Fruit fly (Drosophila melanogaster) whole organism, pupa: Measurements from ENCODE around the gene Lcp65Ag2.

ENCODE experiments used
- CG10348 ChIP-seq: fragments of 200-800 bp; sonication (Bioruptor generic); IDR thresholded peaks from 2 replicates; pipeline ENCODE4 v1.3.6; 2022; ENCODE audit warnings: missing biosample characterization, missing genetic modification characterization
- CG12605 ChIP-seq: fragments of 200-800 bp; sonication (Bioruptor generic); IDR thresholded peaks from 2 replicates; pipeline ENCODE4 v1.3.6; 2022; ENCODE audit warnings: missing biosample characterization, missing genetic modification characterization
- CG14655 ChIP-seq: fragments of 200-800 bp; sonication (Bioruptor generic); optimal IDR thresholded peaks from 3 replicates; lab custom pipeline; 2017; ENCODE audit warnings: mild to moderate bottlenecking, missing biosample characterization, missing genetic modification reagents, missing genetic modification characterization
- CG15710 ChIP-seq: fragments of 200-800 bp; sonication (Bioruptor generic); optimal IDR thresholded peaks from 2 replicates; lab custom pipeline; 2018; ENCODE audit warnings: missing biosample characterization, mild to moderate bottlenecking, missing genetic modification characterization, moderate library complexity
- CG17806 ChIP-seq: fragments of 200-800 bp; sonication (Bioruptor generic); optimal IDR thresholded peaks from 2 replicates; lab custom pipeline; 2018; ENCODE audit warnings: missing biosample characterization, mild to moderate bottlenecking, missing genetic modification characterization, moderate library complexity
- CG32121 ChIP-seq: fragments of 200-800 bp; sonication (Bioruptor generic); IDR thresholded peaks from 2 replicates; pipeline ENCODE4 v1.3.6; 2022; ENCODE audit warnings: missing biosample characterization, missing genetic modification characterization
- CG34367 ChIP-seq: fragments of 200-800 bp; sonication (Bioruptor generic); optimal IDR thresholded peaks from 2 replicates; lab custom pipeline; 2018; ENCODE audit warnings: missing biosample characterization, mild to moderate bottlenecking, missing genetic modification characterization
- CG4496 ChIP-seq: fragments of 200-800 bp; sonication (Bioruptor generic); IDR thresholded peaks from 3 replicates; pipeline ENCODE4 v1.3.6; 2022; ENCODE audit warnings: missing biosample characterization, missing genetic modification characterization
- CG8159 ChIP-seq: fragments of 200-800 bp; sonication (Bioruptor generic); optimal IDR thresholded peaks from 3 replicates; lab custom pipeline; 2018; ENCODE audit warnings: missing biosample characterization, mild to moderate bottlenecking, missing genetic modification characterization, moderate library complexity
- CG8301 ChIP-seq: fragments of 200-800 bp; sonication (Bioruptor generic); optimal IDR thresholded peaks from 2 replicates; lab custom pipeline; 2018; ENCODE audit warnings: missing biosample characterization, mild to moderate bottlenecking, missing genetic modification characterization
- CG9948 ChIP-seq: fragments of 200-800 bp; sonication (Bioruptor generic); optimal IDR thresholded peaks from 2 replicates; lab custom pipeline; 2018; ENCODE audit warnings: missing biosample characterization, mild to moderate bottlenecking, missing genetic modification characterization, moderate library complexity
- D1 ChIP-seq: fragments of 200-800 bp; sonication (Bioruptor generic); optimal IDR thresholded peaks from 2 replicates; lab custom pipeline; 2018; ENCODE audit warnings: missing biosample characterization, mild to moderate bottlenecking, missing genetic modification characterization, moderate library complexity
- EcR ChIP-seq: fragments of 200-800 bp; sonication (Bioruptor generic); optimal IDR thresholded peaks from 3 replicates; lab custom pipeline; 2019; ENCODE audit warnings: missing biosample characterization, missing genetic modification characterization, mild to moderate bottlenecking, moderate library complexity, missing genetic modification reagents
- Ets98B ChIP-seq: fragments of 200-800 bp; sonication (Bioruptor generic); IDR thresholded peaks from 2 replicates; pipeline ENCODE4 v1.3.6; 2022; ENCODE audit warnings: missing biosample characterization, missing genetic modification characterization
- Pif1B ChIP-seq: fragments of 200-800 bp; sonication (Bioruptor generic); optimal IDR thresholded peaks from 3 replicates; lab custom pipeline; 2016; ENCODE audit warnings: missing biosample characterization, missing genetic modification characterization
- Snoo ChIP-seq: fragments of 200-800 bp; sonication (Bioruptor generic); optimal IDR thresholded peaks from 3 replicates; lab custom pipeline; 2017; ENCODE audit warnings: missing biosample characterization, mild to moderate bottlenecking, missing genetic modification characterization, inconsistent platforms
- fd96Ca ChIP-seq: fragments of 200-800 bp; sonication (Bioruptor generic); IDR thresholded peaks from 3 replicates; pipeline ENCODE4 v1.3.6; 2022; ENCODE audit warnings: missing biosample characterization, missing genetic modification characterization
- gl ChIP-seq: fragments of 200-800 bp; sonication (Bioruptor generic); optimal IDR thresholded peaks from 2 replicates; lab custom pipeline; 2018; ENCODE audit warnings: missing biosample characterization, mild to moderate bottlenecking, missing genetic modification characterization
- rn ChIP-seq: fragments of 200-800 bp; sonication (Bioruptor generic); IDR thresholded peaks from 2 replicates; pipeline ENCODE4 v1.3.6; 2022; ENCODE audit warnings: missing biosample characterization, missing genetic modification characterization

Gene Lcp65Ag2

dm6 chr3L:6140771-6141472 is 7.5 kb upstream of the Lcp65Ag2 start:
- TF ChIP-seq CG10348 (GFP tag; lab: Robert Waterston, UW) (no peak), rn (GFP tag; lab: Robert Waterston, UW) (no peak), fd96Ca (GFP tag; lab: Robert Waterston, UW) (no peak), CG9948 (tag; lab: Kevin White, UChicago) (no peak), CG32121 (no peak), Snoo (tag; lab: Kevin White, UChicago) (no peak), Ets98B (GFP tag; lab: Robert Waterston, UW) (no peak), CG14655 (GFP tag; lab: Kevin White, UChicago) (no peak), EcR (GFP tag; lab: Kevin White, UChicago) (peak; percentile 69), gl (no peak), CG12605 (no peak), CG8301 (no peak), CG8159 (peak; percentile 8), CG17806 (tag; lab: Kevin White, UChicago) (no peak)

DNA sequence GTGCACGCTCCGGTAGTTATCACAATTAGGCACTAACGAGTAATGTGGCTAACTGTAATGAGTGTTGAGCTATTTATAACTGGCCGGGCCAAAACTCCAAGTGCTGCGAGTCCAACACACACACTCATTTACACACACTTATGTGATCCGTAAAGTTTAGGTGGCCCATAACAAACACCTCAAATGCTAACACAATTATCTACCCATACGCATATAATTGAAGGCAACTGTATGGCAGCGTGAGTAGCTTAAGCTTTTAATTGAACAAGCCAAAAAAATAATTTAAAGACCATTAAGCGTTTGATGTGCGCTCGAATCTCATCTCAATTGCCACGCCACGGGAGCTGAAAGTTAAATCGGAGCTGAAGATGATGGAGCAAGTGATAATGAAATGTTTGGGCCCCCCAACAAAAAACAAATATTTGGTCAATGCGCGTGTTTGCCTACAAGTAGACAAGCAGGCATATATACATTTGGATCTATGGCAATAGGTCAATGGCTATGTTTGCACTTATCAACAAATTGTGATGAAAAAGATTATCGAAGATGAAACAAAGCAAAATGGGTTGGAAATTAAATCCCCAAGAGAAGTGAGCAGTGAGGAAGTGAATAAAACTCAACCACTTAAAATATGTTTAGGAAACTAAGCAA is 6.7 kb upstream of the Lcp65Ag2 start, which contains the start of gene Cpr65Av:
TSS of gene Cpr65Av (minus strand) at position 51 of the 651 bp plus-strand sequence.
- no peak for TF ChIP-seq Snoo (tag; lab: Kevin White, UChicago)
- no peak for TF ChIP-seq CG12605
- no peak for TF ChIP-seq CG10348 (GFP tag; lab: Robert Waterston, UW)
- no peak for TF ChIP-seq CG8159
- TF ChIP-seq fd96Ca (GFP tag; lab: Robert Waterston, UW) = no peak
- TF ChIP-seq CG9948 (tag; lab: Kevin White, UChicago) = no peak

- TF ChIP-seq gl (no peak), rn (GFP tag; lab: Robert Waterston, UW) (no peak), CG4496 (no peak), CG34367 (tag; lab: Kevin White, UChicago) (no peak), CG17806 (tag; lab: Kevin White, UChicago) (no peak), CG12605 (no peak), Pif1B (GFP tag; lab: Kevin White, UChicago) (no peak), D1 (no peak), CG14655 (GFP tag; lab: Kevin White, UChicago) (no peak), Ets98B (GFP tag; lab: Robert Waterston, UW) (no peak), CG8159 (no peak), CG8301 (no peak)
Observed at dm6 chr3L:6138586-6138985, 5.2 kb upstream of the Lcp65Ag2 start.

DNA sequence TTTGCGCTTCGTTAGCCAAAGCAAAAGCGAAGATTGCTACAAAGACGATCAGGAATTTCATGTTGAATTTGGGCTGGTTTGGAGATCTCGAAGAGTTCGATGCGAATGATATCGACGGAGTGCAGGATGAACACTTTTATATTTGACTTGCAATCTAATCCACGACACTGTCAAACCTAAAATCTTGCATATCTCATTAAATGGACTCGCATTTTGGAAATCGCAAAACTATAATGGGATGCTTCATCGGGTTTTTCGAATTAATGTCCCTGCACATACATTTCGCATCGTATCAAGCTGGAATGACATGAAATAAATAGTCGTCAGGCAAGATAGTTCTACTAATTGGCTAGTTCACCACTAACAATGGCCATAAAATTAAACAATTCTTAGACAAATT is 4.6 kb upstream of the Lcp65Ag2 start, which contains the start of gene Lcp65Ae:
TSS of gene Lcp65Ae (minus strand) at position 101 of the 400 bp plus-strand sequence.
- TF ChIP-seq CG15710 (tag; lab: Kevin White, UChicago) (no peak), D1 (no peak), CG4496 (no peak), CG14655 (GFP tag; lab: Kevin White, UChicago) (no peak), Pif1B (GFP tag; lab: Kevin White, UChicago) (no peak), CG10348 (GFP tag; lab: Robert Waterston, UW) (no peak), Snoo (tag; lab: Kevin White, UChicago) (no peak), EcR (GFP tag; lab: Kevin White, UChicago) (no peak), rn (GFP tag; lab: Robert Waterston, UW) (no peak)

- no peak for TF ChIP-seq CG14655 (GFP tag; lab: Kevin White, UChicago)
- no peak for TF ChIP-seq Snoo (tag; lab: Kevin White, UChicago)
- no peak for TF ChIP-seq rn (GFP tag; lab: Robert Waterston, UW)
- no peak for TF ChIP-seq D1
- TF ChIP-seq gl = no peak
- no peak for TF ChIP-seq Pif1B (GFP tag; lab: Kevin White, UChicago)
- no peak for TF ChIP-seq CG32121
- no peak for TF ChIP-seq CG9948 (tag; lab: Kevin White, UChicago)
- TF ChIP-seq, all 21 proteins: peak for 0
Observed at dm6 chr3L:6136691-6137090, 3.3 kb upstream of the Lcp65Ag2 start, which contains the start of gene Lcp65Af. TSS of gene Lcp65Af (minus strand) at chr3L:6136791.

dm6 chr3L:6135174-6135573 is 1.8 kb upstream of the Lcp65Ag2 start, which contains the start of gene Lcp65Ag1:
TSS of gene Lcp65Ag1 (minus strand) at chr3L:6135274.
- no peak for TF ChIP-seq CG10348 (GFP tag; lab: Robert Waterston, UW)
- no peak for TF ChIP-seq CG14655 (GFP tag; lab: Kevin White, UChicago)

- TF ChIP-seq CG4496 (no peak), CG9948 (tag; lab: Kevin White, UChicago) (no peak), CG17806 (tag; lab: Kevin White, UChicago) (no peak), rn (GFP tag; lab: Robert Waterston, UW) (0 out of 2 replicates have a peak, but pooled peaks have one; percentile 9), CG8159 (no peak)
- TF ChIP-seq, all 21 proteins: peak for 1
Observed at dm6 chr3L:6132009-6132408, 1.4 kb downstream of the Lcp65Ag2 start, which contains the start of gene Cpr65Au. TSS of gene Cpr65Au (minus strand) at chr3L:6132109.
